Fruit fly (Drosophila melanogaster): ENCODE measurements around the gene Hip14.

Gene Hip14

DNA sequence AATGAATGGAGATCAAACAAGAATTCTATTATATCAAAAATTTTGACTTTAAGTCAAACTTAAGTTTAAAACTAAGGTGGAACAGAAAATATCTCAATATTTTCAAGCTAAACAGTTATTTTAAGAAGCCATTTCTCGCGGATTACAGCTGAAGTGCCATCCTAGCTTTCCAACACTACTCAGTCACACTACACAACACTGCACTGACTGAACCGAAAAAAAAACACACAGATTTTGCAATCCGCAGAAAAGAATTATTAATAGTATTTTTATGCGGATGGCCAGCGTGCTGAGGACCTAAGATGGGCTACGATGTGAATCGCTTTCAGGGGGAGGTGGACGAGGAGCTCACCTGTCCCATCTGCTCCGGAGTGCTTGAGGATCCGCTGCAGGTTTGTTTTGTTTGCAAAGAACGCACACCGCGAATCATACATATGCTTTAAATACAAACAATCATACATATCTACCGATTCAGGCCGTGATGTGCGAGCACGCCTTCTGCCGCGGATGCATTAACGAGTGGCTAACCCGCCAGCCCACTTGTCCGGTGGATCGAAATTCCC is 31.5 kb upstream of the Hip14 start, which contains the start of gene elgi (continued):
- peak; percentile 42 for TF ChIP-seq CG6808 (GFP tag; optimal IDR thresholded peaks at IDR 0.05)
- peak; percentile 85 for TF ChIP-seq svp (GFP tag)
- TF ChIP-seq pdm3 (GFP tag; optimal IDR thresholded peaks at IDR 0.05) = no peak
- TF ChIP-seq CG10669 (GFP tag; optimal IDR thresholded peaks at IDR 0.05) = no peak
- no peak for TF ChIP-seq fd85E (GFP tag; optimal IDR thresholded peaks at IDR 0.05)
- no peak for TF ChIP-seq CG11902 (GFP tag; optimal IDR thresholded peaks at IDR 0.05)
- no peak for TF ChIP-seq Hr4 (GFP tag; optimal IDR thresholded peaks at IDR 0.05)
- TF ChIP-seq CG34406 (GFP tag; optimal IDR thresholded peaks at IDR 0.05) = peak; percentile 22
- peak; percentile 69 for TF ChIP-seq Sox102F (GFP tag; optimal IDR thresholded peaks at IDR 0.05)
- TF ChIP-seq net (GFP tag; optimal IDR thresholded peaks at IDR 0.05) = peak; percentile 53
- TF ChIP-seq CG3032 (tag; optimal IDR thresholded peaks at IDR 0.05) = peak; percentile 34
- peak; percentile 71 for TF ChIP-seq vri (GFP tag; optimal IDR thresholded peaks at IDR 0.05)
- TF ChIP-seq CG32006 (GFP tag; optimal IDR thresholded peaks at IDR 0.05) = peak; percentile 46
- peak; percentile 10; the same call in 1 of the 3 replicates for TF ChIP-seq CG6163 (GFP tag; IDR thresholded peaks at IDR 0.05)
- peak; percentile 73 for TF ChIP-seq CG31627 (GFP tag; optimal IDR thresholded peaks at IDR 0.05)
- TF ChIP-seq Hr39 (GFP tag; optimal IDR thresholded peaks at IDR 0.05) = no peak
- TF ChIP-seq CG11294 (GFP tag; IDR thresholded peaks at IDR 0.05) = no peak
- TF ChIP-seq Gug (GFP tag; IDR thresholded peaks at IDR 0.05) = no peak

- no peak for TF ChIP-seq CG11902 (GFP tag; optimal IDR thresholded peaks at IDR 0.05)
- peak; percentile 94 for TF ChIP-seq dsx (GFP tag; optimal IDR thresholded peaks at IDR 0.05; ENCODE audit: poor library complexity, severe bottlenecking)
- TF ChIP-seq CG15336 (GFP tag; IDR thresholded peaks at IDR 0.05) = no peak; the same call in 1 of the 2 replicates
- TF ChIP-seq CG9139 (GFP tag; optimal IDR thresholded peaks at IDR 0.05) = no peak
- no peak for TF ChIP-seq CG6808 (GFP tag; optimal IDR thresholded peaks at IDR 0.05)
- TF ChIP-seq Eip78C (GFP tag) = peak; percentile 83
- TF ChIP-seq Blimp-1 (GFP tag; optimal IDR thresholded peaks at IDR 0.05) = peak; percentile 99
- TF ChIP-seq Lpt (GFP tag; optimal IDR thresholded peaks at IDR 0.05) = peak; percentile 35
- no peak for TF ChIP-seq Gug (GFP tag; IDR thresholded peaks at IDR 0.05)
- TF ChIP-seq salr (GFP tag; optimal IDR thresholded peaks at IDR 0.05) = no peak
- no peak for TF ChIP-seq Hr39 (GFP tag; optimal IDR thresholded peaks at IDR 0.05)
- TF ChIP-seq CG6792 (GFP tag; optimal IDR thresholded peaks at IDR 0.05) = no peak
- TF ChIP-seq Met (GFP tag; optimal IDR thresholded peaks at IDR 0.05) = no peak
- no peak for TF ChIP-seq achi (GFP tag; optimal IDR thresholded peaks at IDR 0.05)
- peak; percentile 68 for TF ChIP-seq CG6854 (GFP tag; optimal IDR thresholded peaks at IDR 0.05)
- peak; percentile 18 for TF ChIP-seq Sox102F (GFP tag; optimal IDR thresholded peaks at IDR 0.05)
- peak; percentile 81 for TF ChIP-seq CG1621 (tag; optimal IDR thresholded peaks at IDR 0.05)
- TF ChIP-seq eg (GFP tag; IDR thresholded peaks at IDR 0.05) = 0 out of 3 replicates have a peak, but pooled peaks have one; percentile 16
- peak in 1 of 2 experiments; percentile 49 for TF ChIP-seq ss (GFP tag; optimal IDR thresholded peaks at IDR 0.05)
- TF ChIP-seq OdsH (GFP tag; optimal IDR thresholded peaks at IDR 0.05) = no peak
- TF ChIP-seq net (GFP tag; optimal IDR thresholded peaks at IDR 0.05) = peak; percentile 29
- TF ChIP-seq Ets21C (GFP tag; optimal IDR thresholded peaks at IDR 0.05) = no peak
- no peak for TF ChIP-seq CG6163 (GFP tag; IDR thresholded peaks at IDR 0.05)
- no peak for TF ChIP-seq esn (GFP tag; optimal IDR thresholded peaks at IDR 0.05)
These were observed 29.3 kb upstream of the Hip14 start, which contains the start of gene CG17032 for dm6 chr3L:15958612-15959315. Gene CG17032, plus strand, starts transcription at chr3L:15958843.
